Worm (Caenorhabditis elegans) whole organism, young adult: ENCODE measurements around the gene mut-15.
A peak's percentile ranks its signal among the peaks of the same experiment; 100 is the strongest.

Source experiments
- F22D6.2 ChIP-seq: sonication (generic microtip); optimal IDR thresholded peaks from 2 replicates; lab custom pipeline; 2016; ENCODE audit warnings: mild to moderate bottlenecking, missing genetic modification characterization, missing compliant biosample characterization
- F23B12.7 ChIP-seq: sonication (generic microtip); optimal IDR thresholded peaks from 2 replicates; lab custom pipeline; 2017; ENCODE audit warnings: missing genetic modification characterization, mild to moderate bottlenecking, missing compliant biosample characterization, antibody characterized with exemption, moderate library complexity; ENCODE audit not compliant: insufficient read depth
- F57A8.1 ChIP-seq: fragments of 200-800 bp; sonication (Bioruptor generic); optimal IDR thresholded peaks from 2 replicates; lab custom pipeline; 2018; ENCODE audit warnings: mild to moderate bottlenecking, missing genetic modification characterization, moderate library complexity, missing compliant biosample characterization
- T07F8.4 ChIP-seq: sonication (generic microtip); optimal IDR thresholded peaks from 2 replicates; lab custom pipeline; 2016; ENCODE audit warnings: mild to moderate bottlenecking, missing genetic modification characterization, moderate library complexity, missing compliant biosample characterization
- T26A5.8 ChIP-seq: sonication (generic microtip); optimal IDR thresholded peaks from 2 replicates; lab custom pipeline; 2016; ENCODE audit warnings: missing genetic modification characterization, missing compliant biosample characterization
- aptf-2 ChIP-seq: fragments of 200-800 bp; sonication (Bioruptor generic); conservative IDR thresholded peaks from 2 replicates; pipeline ENCODE4 v1.3.6; 2022; ENCODE audit warnings: missing genetic modification reagents, missing genetic modification characterization, missing compliant biosample characterization
- attf-6 ChIP-seq: fragments of 200-800 bp; sonication (Bioruptor generic); IDR thresholded peaks from 2 replicates; pipeline ENCODE4 v1.3.6; 2022; ENCODE audit warnings: missing genetic modification reagents, missing genetic modification characterization, missing compliant biosample characterization
- ceh-27 ChIP-seq: fragments of 200-800 bp; sonication (Bioruptor generic); optimal IDR thresholded peaks from 2 replicates; lab custom pipeline; 2018; ENCODE audit warnings: mild to moderate bottlenecking, missing genetic modification characterization, moderate library complexity, missing compliant biosample characterization
- ceh-40 ChIP-seq: fragments of 200-800 bp; sonication (Bioruptor generic); IDR thresholded peaks from 2 replicates; pipeline ENCODE4 v1.3.6; 2022; ENCODE audit warnings: missing genetic modification characterization, missing compliant biosample characterization
- ceh-91 ChIP-seq: fragments of 200-800 bp; sonication (Bioruptor generic); IDR thresholded peaks from 2 replicates; pipeline ENCODE4 v1.3.6; 2022; ENCODE audit warnings: missing genetic modification reagents, missing genetic modification characterization, missing compliant biosample characterization
- dox-1 ChIP-seq: fragments of 200-800 bp; sonication (Bioruptor generic); IDR thresholded peaks from 2 replicates; pipeline ENCODE4 v1.3.6; 2022; ENCODE audit warnings: missing genetic modification reagents, missing genetic modification characterization, missing compliant biosample characterization
- dpl-1 ChIP-seq: fragments of 150-350 bp; optimal IDR thresholded peaks from 2 replicates; lab custom pipeline; 2014; ENCODE audit warnings: missing biosample characterization, missing genetic modification reagents, missing genetic modification characterization
- egrh-3 ChIP-seq: fragments of 200-800 bp; sonication (Bioruptor generic); IDR thresholded peaks from 2 replicates; pipeline ENCODE4 v1.3.6; 2022; ENCODE audit warnings: missing genetic modification reagents, missing genetic modification characterization, missing compliant biosample characterization
- fkh-3 ChIP-seq: sonication (generic microtip); optimal IDR thresholded peaks from 2 replicates; lab custom pipeline; 2016; ENCODE audit warnings: mild to moderate bottlenecking, missing genetic modification characterization, missing compliant biosample characterization
- gei-17 ChIP-seq: fragments of 200-800 bp; sonication (Bioruptor generic); optimal IDR thresholded peaks from 2 replicates; lab custom pipeline; 2018; ENCODE audit warnings: mild to moderate bottlenecking, missing genetic modification characterization, missing compliant biosample characterization
- hlh-12 ChIP-seq: sonication (generic microtip); optimal IDR thresholded peaks from 2 replicates; lab custom pipeline; 2016; ENCODE audit warnings: missing genetic modification characterization, missing compliant biosample characterization
- hlh-26 ChIP-seq: fragments of 200-800 bp; sonication (Bioruptor generic); conservative IDR thresholded peaks from 2 replicates; pipeline ENCODE4 v1.3.6; 2022; ENCODE audit warnings: missing genetic modification reagents, missing genetic modification characterization, missing compliant biosample characterization
- hmg-20 ChIP-seq: fragments of 200-800 bp; sonication (Bioruptor generic); IDR thresholded peaks from 2 replicates; pipeline ENCODE4 v1.3.6; 2022; ENCODE audit warnings: missing genetic modification reagents, missing genetic modification characterization, missing compliant biosample characterization
- hsf-1 ChIP-seq: fragments of 200-800 bp; sonication (Bioruptor generic); IDR thresholded peaks from 2 replicates; pipeline ENCODE4 v1.3.6; 2022; ENCODE audit warnings: missing genetic modification reagents, missing genetic modification characterization, missing compliant biosample characterization
- let-607 ChIP-seq, 2 experiments: fragments of 200-800 bp in 1 of 2; sonication (Bioruptor generic) in 1 of 2; sonication (generic microtip) in 1 of 2; optimal IDR thresholded peaks; 2 replicates each; lab custom pipeline; 2016 to 2018; ENCODE audit warnings: mild to moderate bottlenecking in 2 of 2, missing compliant biosample characterization in 2 of 2, missing genetic modification characterization in 2 of 2, moderate library complexity in 2 of 2, missing genotype in 1 of 2
- madf-8 ChIP-seq: fragments of 200-800 bp; sonication (Bioruptor generic); conservative IDR thresholded peaks from 2 replicates; pipeline ENCODE4 v1.3.6; 2022; ENCODE audit warnings: missing genetic modification reagents, missing genetic modification characterization, missing compliant biosample characterization
- nfya-1 ChIP-seq: sonication (generic microtip); optimal IDR thresholded peaks from 2 replicates; lab custom pipeline; 2017; ENCODE audit warnings: antibody characterized with exemption, missing compliant biosample characterization, missing genetic modification characterization, borderline replicate concordance; ENCODE audit not compliant: insufficient read depth
- nfyb-1 ChIP-seq: fragments of 200-800 bp; sonication (Bioruptor generic); IDR thresholded peaks from 2 replicates; pipeline ENCODE4 v1.3.6; 2022; ENCODE audit warnings: missing genetic modification reagents, missing genetic modification characterization, missing compliant biosample characterization
- pha-4 ChIP-seq: fragments of 150-350 bp; sonication (generic microtip); optimal IDR thresholded peaks from 2 replicates; lab custom pipeline; 2014; ENCODE audit warnings: missing biosample characterization, missing genetic modification reagents, missing genetic modification characterization
- repo-1 ChIP-seq: sonication (generic microtip); optimal IDR thresholded peaks from 2 replicates; lab custom pipeline; 2017; ENCODE audit warnings: mild to moderate bottlenecking, missing genetic modification characterization, missing compliant biosample characterization
- sdz-38 ChIP-seq: sonication (generic microtip); optimal IDR thresholded peaks from 2 replicates; lab custom pipeline; 2016; ENCODE audit warnings: missing genotype, missing genetic modification characterization, missing compliant biosample characterization
- sea-2 ChIP-seq: fragments of 200-800 bp; sonication (Bioruptor generic); IDR thresholded peaks from 2 replicates; pipeline ENCODE4 v1.3.6; 2022; ENCODE audit warnings: missing genetic modification characterization, missing compliant biosample characterization
- sptf-2 ChIP-seq: fragments of 200-800 bp; sonication (Bioruptor generic); optimal IDR thresholded peaks from 2 replicates; lab custom pipeline; 2018; ENCODE audit warnings: mild to moderate bottlenecking, missing genetic modification characterization, missing compliant biosample characterization
- tbp1 ChIP-seq: fragments of 200-800 bp; sonication (Bioruptor generic); optimal IDR thresholded peaks from 2 replicates; lab custom pipeline; 2018; ENCODE audit warnings: mild to moderate bottlenecking, missing genetic modification characterization, missing compliant biosample characterization
- tbx-9 ChIP-seq: sonication (generic microtip); optimal IDR thresholded peaks from 2 replicates; lab custom pipeline; 2016; ENCODE audit warnings: borderline replicate concordance, missing genetic modification characterization, inconsistent platforms, missing compliant biosample characterization
- zfh-2 ChIP-seq: fragments of 200-800 bp; sonication (Bioruptor generic); conservative IDR thresholded peaks from 2 replicates; pipeline ENCODE4 v1.3.6; 2022; ENCODE audit warnings: missing genetic modification reagents, missing genetic modification characterization, missing compliant biosample characterization
- zim-3 ChIP-seq: sonication (generic microtip); optimal IDR thresholded peaks from 2 replicates; lab custom pipeline; 2017; ENCODE audit warnings: mild to moderate bottlenecking, missing genetic modification characterization, moderate library complexity, missing compliant biosample characterization
- ztf-18 ChIP-seq: sonication (generic microtip); optimal IDR thresholded peaks from 2 replicates; lab custom pipeline; 2016; ENCODE audit warnings: missing genotype, mild to moderate bottlenecking, missing genetic modification characterization, missing compliant biosample characterization
- ztf-26 ChIP-seq: sonication (generic microtip); optimal IDR thresholded peaks from 2 replicates; lab custom pipeline; 2017; ENCODE audit warnings: missing genetic modification characterization, missing compliant biosample characterization

The mut-15 gene

DNA sequence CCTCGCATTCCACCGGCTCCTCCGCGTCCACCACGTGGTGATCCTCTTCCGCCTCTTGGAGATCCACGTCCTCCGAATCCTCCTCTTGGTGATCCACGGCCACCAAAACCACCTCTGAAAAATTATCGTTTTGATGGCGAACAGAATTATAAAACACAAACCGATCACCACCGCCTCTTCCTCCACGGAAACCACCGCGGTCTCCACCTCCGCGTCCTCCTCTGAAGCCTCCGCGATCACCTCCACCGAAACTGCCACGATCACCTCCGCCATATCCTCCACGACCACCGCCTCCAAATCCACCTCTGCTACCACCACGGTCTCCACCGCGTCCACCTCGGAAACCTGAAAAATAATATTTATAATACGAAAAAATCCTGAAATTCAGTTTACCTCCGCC is 807 bp upstream of the mut-15 start:
- TF ChIP-seq F57A8.1 (GFP tag; lab: Kevin White, UChicago): peak; percentile 20
- TF ChIP-seq nfyb-1 (GFP tag; lab: Robert Waterston, UW): no peak
- TF ChIP-seq T07F8.4 (tag; lab: Kevin White, UChicago): no peak
- peak; percentile 78 for TF ChIP-seq egrh-3 (GFP tag; lab: Robert Waterston, UW)
- no peak for TF ChIP-seq madf-8 (GFP tag; lab: Robert Waterston, UW)
- peak; percentile 2 for TF ChIP-seq sptf-2
- no peak for TF ChIP-seq ztf-18
- TF ChIP-seq hsf-1: peak; percentile 5; the same call in 1 of the 2 replicates
- no peak for TF ChIP-seq repo-1 (tag; lab: Kevin White, UChicago)
- no peak for TF ChIP-seq hlh-12 (tag; lab: Kevin White, UChicago)
- TF ChIP-seq dox-1 (GFP tag; lab: Robert Waterston, UW): peak; percentile 11; the same call in 1 of the 2 replicates
- TF ChIP-seq attf-6 (GFP tag; lab: Robert Waterston, UW): peak; percentile 35; the same call in 1 of the 2 replicates
- no peak for TF ChIP-seq F22D6.2 (tag; lab: Kevin White, UChicago)
- TF ChIP-seq ztf-26: no peak
- peak; percentile 87 for TF ChIP-seq zfh-2 (GFP tag; lab: Robert Waterston, UW)

DNA sequence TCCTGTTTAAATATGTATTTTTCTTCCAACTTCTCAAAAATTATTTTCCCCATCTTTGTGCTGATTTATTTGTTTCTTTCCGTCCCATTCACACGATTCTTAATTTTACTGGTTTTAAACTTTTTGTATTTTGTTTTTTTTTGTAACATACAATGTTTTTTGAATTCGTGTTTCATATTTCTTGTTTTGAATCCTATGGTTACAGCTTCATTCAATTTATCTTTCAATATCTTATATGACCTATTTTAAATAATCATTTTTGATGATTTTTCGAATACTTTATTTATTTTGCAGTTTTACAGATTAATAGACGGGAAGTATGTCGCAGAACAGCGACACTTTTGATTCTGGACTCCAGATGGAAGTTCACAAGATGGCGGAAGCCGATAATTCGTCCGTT is 2.5 kb downstream of the mut-15 start, which contains the start of gene hrde-2:
Gene hrde-2, plus strand, starts transcription at position 301 of the 400 bp plus-strand sequence.
- TF ChIP-seq repo-1 (tag; lab: Kevin White, UChicago) (no peak), hlh-26 (GFP tag; lab: Robert Waterston, UW) (no peak), ceh-91 (GFP tag; lab: Robert Waterston, UW) (no peak), sea-2 (GFP tag; lab: Robert Waterston, UW) (no peak), aptf-2 (no peak), hmg-20 (GFP tag; lab: Robert Waterston, UW) (no peak), let-607 (tag; optimal IDR thresholded peaks at IDR 0.05; lab: Kevin White, UChicago) (no peak), tbp1 (no peak), F57A8.1 (GFP tag; lab: Kevin White, UChicago) (no peak), T26A5.8 (tag; lab: Kevin White, UChicago) (no peak), tbx-9 (no peak), fkh-3 (no peak)
- TF ChIP-seq, all 124 proteins: peak for 0

DNA sequence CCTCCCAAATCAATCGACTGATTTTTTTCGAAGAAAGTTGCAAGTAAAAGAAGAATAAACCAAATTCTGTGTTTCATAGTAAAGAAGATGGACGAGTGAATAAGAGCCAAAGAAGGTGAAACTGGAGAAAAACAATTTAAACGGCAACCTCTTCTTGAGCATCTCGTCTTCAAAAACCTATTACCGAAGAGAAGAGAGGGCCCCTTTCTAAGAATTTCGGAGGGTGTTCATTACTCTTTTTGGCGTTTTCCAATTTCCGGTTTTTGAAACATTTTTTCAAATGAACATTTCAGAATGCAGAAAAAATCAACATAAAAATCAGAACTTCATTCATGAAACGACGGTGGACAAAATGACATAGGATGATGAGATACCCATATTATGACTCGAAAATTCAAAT is 9.2 kb downstream of the mut-15 start, which contains the start of gene nmr-2:
Gene nmr-2, minus strand, starts transcription at position 101 of the 400 bp plus-strand sequence.
- no peak for TF ChIP-seq F23B12.7 (tag; lab: Kevin White, UChicago)
- no peak for TF ChIP-seq ceh-27 (GFP tag; lab: Kevin White, UChicago)
- no peak for TF ChIP-seq ceh-40 (GFP tag; lab: Robert Waterston, UW)
- no peak for TF ChIP-seq ztf-18
- TF ChIP-seq dpl-1 (GFP tag; lab: Kevin White, UChicago): no peak
- no peak for TF ChIP-seq pha-4 (tag; lab: Kevin White, UChicago)
- no peak for TF ChIP-seq zim-3
- TF ChIP-seq F57A8.1 (GFP tag; lab: Kevin White, UChicago): no peak
- no peak for TF ChIP-seq nfya-1 (tag; lab: Kevin White, UChicago)
- no peak for TF ChIP-seq sdz-38 (tag; lab: Kevin White, UChicago)
- no peak for TF ChIP-seq gei-17 (GFP tag; lab: Kevin White, UChicago)
